Fruit fly (Drosophila melanogaster) whole organism, pupa: ENCODE data around the gene CG5246.

Source experiments
- CG13204 ChIP-seq: fragments of 200-800 bp; sonication (Bioruptor generic); optimal IDR thresholded peaks from 2 replicates; lab custom pipeline; 2018; ENCODE audit warnings: missing biosample characterization, mild to moderate bottlenecking, missing genetic modification characterization, moderate library complexity
- CG14655 ChIP-seq: fragments of 200-800 bp; sonication (Bioruptor generic); optimal IDR thresholded peaks from 3 replicates; lab custom pipeline; 2017; ENCODE audit warnings: mild to moderate bottlenecking, missing biosample characterization, missing genetic modification reagents, missing genetic modification characterization
- CG15710 ChIP-seq: fragments of 200-800 bp; sonication (Bioruptor generic); optimal IDR thresholded peaks from 2 replicates; lab custom pipeline; 2018; ENCODE audit warnings: missing biosample characterization, mild to moderate bottlenecking, missing genetic modification characterization, moderate library complexity
- CG8159 ChIP-seq: fragments of 200-800 bp; sonication (Bioruptor generic); optimal IDR thresholded peaks from 3 replicates; lab custom pipeline; 2018; ENCODE audit warnings: missing biosample characterization, mild to moderate bottlenecking, missing genetic modification characterization, moderate library complexity
- CG8301 ChIP-seq: fragments of 200-800 bp; sonication (Bioruptor generic); optimal IDR thresholded peaks from 2 replicates; lab custom pipeline; 2018; ENCODE audit warnings: missing biosample characterization, mild to moderate bottlenecking, missing genetic modification characterization
- EcR ChIP-seq: fragments of 200-800 bp; sonication (Bioruptor generic); optimal IDR thresholded peaks from 3 replicates; lab custom pipeline; 2019; ENCODE audit warnings: missing biosample characterization, missing genetic modification characterization, mild to moderate bottlenecking, moderate library complexity, missing genetic modification reagents
- Ets98B ChIP-seq: fragments of 200-800 bp; sonication (Bioruptor generic); IDR thresholded peaks from 2 replicates; pipeline ENCODE4 v1.3.6; 2022; ENCODE audit warnings: missing biosample characterization, missing genetic modification characterization

DNA sequence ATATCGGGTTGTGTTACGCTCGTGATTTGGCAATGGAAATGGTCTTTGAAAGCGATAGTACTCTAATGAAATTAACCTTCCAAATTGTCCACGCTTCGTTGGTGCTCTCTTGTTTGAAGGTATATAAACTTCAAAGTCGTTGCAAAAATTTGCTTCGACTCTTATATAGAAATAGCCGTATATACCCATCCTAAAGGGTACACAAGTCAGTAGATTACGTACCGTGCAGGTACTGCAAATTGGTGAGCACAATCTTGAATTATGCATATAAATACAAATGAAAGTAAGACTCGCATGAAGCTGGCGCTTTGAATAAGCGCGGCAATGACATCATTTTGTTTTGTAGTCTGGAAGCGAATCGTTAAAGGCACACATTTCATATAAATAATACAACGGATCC, 19.7 kb upstream of the CG5246 start:
- no peak for TF ChIP-seq EcR (GFP tag; lab: Kevin White, UChicago)
- TF ChIP-seq CG14655 (GFP tag; lab: Kevin White, UChicago): no peak
- TF ChIP-seq CG8159 (tag; lab: Kevin White, UChicago): peak; percentile 43
- no peak for TF ChIP-seq CG15710 (tag; lab: Kevin White, UChicago)
- TF ChIP-seq CG13204 (GFP tag; lab: Kevin White, UChicago): no peak
- TF ChIP-seq Ets98B: no peak
- TF ChIP-seq CG8301: no peak
